Worm (Caenorhabditis elegans) whole organism, L3 larva: ENCODE measurements around the gene Y49A3A.3.

Experiments used
- ama-1 ChIP-seq: fragments of 150-350 bp; optimal IDR thresholded peaks from 2 replicates; lab custom pipeline; 2018
- ceh-16 ChIP-seq: sonication (generic microtip); optimal IDR thresholded peaks from 2 replicates; lab custom pipeline; 2017; ENCODE audit warnings: missing biosample characterization, missing genetic modification characterization
- ceh-28 ChIP-seq: fragments of 150-350 bp; optimal IDR thresholded peaks from 2 replicates; lab custom pipeline; 2014; ENCODE audit warnings: missing biosample characterization, missing genetic modification reagents, missing genetic modification characterization
- egl-27 ChIP-seq: sonication (generic microtip); optimal IDR thresholded peaks from 4 replicates; lab custom pipeline; 2017; ENCODE audit warnings: missing biosample characterization, missing genetic modification reagents, missing genetic modification characterization
- egl-5 ChIP-seq: fragments of 150-350 bp; optimal IDR thresholded peaks from 2 replicates; lab custom pipeline; 2017; ENCODE audit warnings: missing biosample characterization, missing genetic modification reagents, missing genetic modification characterization, inconsistent platforms
- elt-1 ChIP-seq: fragments of 150-350 bp; optimal IDR thresholded peaks from 2 replicates; lab custom pipeline; 2014; ENCODE audit warnings: missing biosample characterization, missing genetic modification characterization
- elt-2 ChIP-seq: sonication (generic microtip); optimal IDR thresholded peaks from 2 replicates; lab custom pipeline; 2016; ENCODE audit warnings: missing genetic modification reagents, mild to moderate bottlenecking, missing genetic modification characterization, missing compliant biosample characterization
- eor-1 ChIP-seq, 2 experiments: fragments of 150-350 bp; optimal IDR thresholded peaks; 2 replicates each; lab custom pipeline; 2014 to 2018; ENCODE audit warnings: missing biosample characterization in 2 of 2, missing genetic modification characterization in 2 of 2
- fkh-10 ChIP-seq: sonication (generic microtip); optimal IDR thresholded peaks from 2 replicates; lab custom pipeline; 2017; ENCODE audit warnings: missing biosample characterization, missing genetic modification reagents, missing genetic modification characterization
- fos-1 ChIP-seq: fragments of 150-350 bp; optimal IDR thresholded peaks from 2 replicates; lab custom pipeline; 2014; ENCODE audit warnings: missing biosample characterization, missing genetic modification characterization
- hmg-11 ChIP-seq: sonication (generic microtip); optimal IDR thresholded peaks from 2 replicates; lab custom pipeline; 2016; ENCODE audit warnings: missing genetic modification characterization, missing compliant biosample characterization
- jun-1 ChIP-seq: fragments of 150-350 bp; optimal IDR thresholded peaks from 2 replicates; lab custom pipeline; 2014; ENCODE audit warnings: missing biosample characterization, missing genetic modification reagents, missing genetic modification characterization
- lin-15B ChIP-seq: fragments of 150-350 bp; optimal IDR thresholded peaks from 2 replicates; lab custom pipeline; 2014; ENCODE audit warnings: missing biosample characterization, missing genetic modification characterization
- lin-39 ChIP-seq: fragments of 150-350 bp; optimal IDR thresholded peaks from 2 replicates; lab custom pipeline; 2018; ENCODE audit warnings: missing biosample characterization, missing genetic modification reagents, missing genetic modification characterization
- lsy-12 ChIP-seq: sonication (generic microtip); optimal IDR thresholded peaks from 2 replicates; lab custom pipeline; 2016; ENCODE audit warnings: mild to moderate bottlenecking, missing genetic modification characterization, missing compliant biosample characterization
- mdl-1 ChIP-seq: fragments of 150-350 bp; optimal IDR thresholded peaks from 2 replicates; lab custom pipeline; 2014; ENCODE audit warnings: missing biosample characterization, missing genetic modification characterization
- nfya-1 ChIP-seq: sonication (generic microtip); optimal IDR thresholded peaks from 2 replicates; lab custom pipeline; 2017; ENCODE audit warnings: missing genetic modification characterization, mild to moderate bottlenecking, missing compliant biosample characterization, antibody characterized with exemption, moderate library complexity; ENCODE audit not compliant: insufficient read depth
- nhr-11 ChIP-seq: fragments of 150-350 bp; optimal IDR thresholded peaks from 2 replicates; lab custom pipeline; 2014; ENCODE audit warnings: missing biosample characterization, missing genetic modification characterization
- nhr-12 ChIP-seq: fragments of 150-350 bp; optimal IDR thresholded peaks from 2 replicates; lab custom pipeline; 2014; ENCODE audit warnings: missing biosample characterization, missing genetic modification characterization
- nhr-23 ChIP-seq: fragments of 150-350 bp; optimal IDR thresholded peaks from 2 replicates; lab custom pipeline; 2014; ENCODE audit warnings: missing biosample characterization, missing genetic modification reagents, missing genetic modification characterization
- nhr-237 ChIP-seq: fragments of 150-350 bp; optimal IDR thresholded peaks from 2 replicates; lab custom pipeline; 2014; ENCODE audit warnings: missing biosample characterization, missing genetic modification characterization
- nhr-25 ChIP-seq: sonication (generic microtip); optimal IDR thresholded peaks from 2 replicates; lab custom pipeline; 2017; ENCODE audit warnings: missing biosample characterization, missing genetic modification characterization
- nhr-28 ChIP-seq: fragments of 150-350 bp; optimal IDR thresholded peaks from 2 replicates; lab custom pipeline; 2014; ENCODE audit warnings: missing biosample characterization, missing genetic modification characterization
- nhr-43 ChIP-seq: sonication (generic microtip); optimal IDR thresholded peaks from 2 replicates; lab custom pipeline; 2016; ENCODE audit warnings: mild to moderate bottlenecking, missing genetic modification characterization, missing compliant biosample characterization; ENCODE audit not compliant: poor library complexity, severe bottlenecking
- nhr-67 ChIP-seq: fragments of 150-350 bp; optimal IDR thresholded peaks from 2 replicates; lab custom pipeline; 2014; ENCODE audit warnings: missing biosample characterization, missing genetic modification characterization
- nhr-76 ChIP-seq: fragments of 150-350 bp; sonication (generic microtip); optimal IDR thresholded peaks from 5 replicates; lab custom pipeline; 2014; ENCODE audit warnings: missing biosample characterization, missing genetic modification characterization
- nhr-77 ChIP-seq: fragments of 150-350 bp; optimal IDR thresholded peaks from 2 replicates; lab custom pipeline; 2014; ENCODE audit warnings: missing biosample characterization, missing genetic modification characterization
- pha-4 ChIP-seq: fragments of 150-350 bp; optimal IDR thresholded peaks from 2 replicates; lab custom pipeline; 2014; ENCODE audit warnings: missing biosample characterization, missing genetic modification reagents, missing genetic modification characterization
- sea-2 ChIP-seq: fragments of 150-350 bp; sonication (generic microtip); optimal IDR thresholded peaks from 4 replicates; lab custom pipeline; 2014; ENCODE audit warnings: missing biosample characterization, missing genetic modification reagents, missing genetic modification characterization
- snpc-4 ChIP-seq: fragments of 150-350 bp; optimal IDR thresholded peaks from 2 replicates; lab custom pipeline; 2014; ENCODE audit warnings: missing biosample characterization, missing genetic modification characterization
- unc-39 ChIP-seq: sonication (generic microtip); optimal IDR thresholded peaks from 4 replicates; lab custom pipeline; 2017; ENCODE audit warnings: missing biosample characterization, missing genetic modification characterization
- unc-62 ChIP-seq: fragments of 150-350 bp; sonication (generic microtip); optimal IDR thresholded peaks from 4 replicates; lab custom pipeline; 2014; ENCODE audit warnings: missing biosample characterization, missing genetic modification reagents, missing genetic modification characterization
- zag-1 ChIP-seq: fragments of 150-350 bp; optimal IDR thresholded peaks from 2 replicates; lab custom pipeline; 2014; ENCODE audit warnings: missing biosample characterization, missing genetic modification characterization
- ztf-11 ChIP-seq: fragments of 150-350 bp; optimal IDR thresholded peaks from 2 replicates; lab custom pipeline; 2014; ENCODE audit warnings: missing biosample characterization, missing genetic modification characterization

The Y49A3A.3 gene

ce11 chrV:14369412-14369811 lies 15.2 kb downstream of the Y49A3A.3 start:
- TF ChIP-seq lin-39 (peak; percentile 47), unc-62 (peak; percentile 51), ama-1 (lab: Kevin White, UChicago) (peak; percentile 53), nfya-1 (tag; lab: Kevin White, UChicago) (peak; percentile 43), pha-4 (tag; lab: Kevin White, UChicago) (no peak), nhr-28 (tag; lab: Kevin White, UChicago) (no peak)

DNA sequence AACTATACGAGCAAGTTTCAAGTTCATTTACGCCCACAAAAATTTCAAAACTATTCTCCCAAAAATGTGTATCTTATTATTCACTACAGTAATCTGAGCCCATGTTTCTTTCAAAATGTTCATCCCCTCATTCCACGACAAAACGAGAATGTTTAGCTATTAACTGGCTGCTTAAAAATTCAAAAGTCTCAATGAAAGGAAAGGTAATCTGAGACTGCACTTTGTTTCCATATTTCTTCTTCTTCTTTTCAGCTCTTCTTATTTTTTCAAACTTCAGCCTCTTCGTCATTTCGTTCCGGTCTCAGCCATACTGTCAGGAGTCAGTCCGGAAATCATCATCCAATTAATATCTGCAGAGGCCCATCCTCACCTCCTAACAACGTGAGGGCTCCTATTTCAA lies 18.6 kb downstream of the Y49A3A.3 start, which contains the start of gene unc-39:
TSS of gene unc-39 (plus strand) at position 301 of the 400 bp plus-strand sequence.
- TF ChIP-seq nhr-11 (tag; lab: Kevin White, UChicago) (no peak), nfya-1 (tag; lab: Kevin White, UChicago) (no peak), elt-1 (no peak), fos-1 (no peak), nhr-237 (tag; lab: Kevin White, UChicago) (no peak), egl-27 (tag; lab: Kevin White, UChicago) (no peak), nhr-77 (no peak), ceh-28 (tag; lab: Kevin White, UChicago) (no peak), lin-15B (tag; lab: Kevin White, UChicago) (no peak), snpc-4 (no peak), nhr-28 (tag; lab: Kevin White, UChicago) (no peak), unc-39 (tag; lab: Kevin White, UChicago) (no peak)

ce11 chrV:14378052-14378451 lies 23.8 kb downstream of the Y49A3A.3 start:
- TF ChIP-seq ztf-11 (tag; lab: Kevin White, UChicago) = no peak
- no peak for TF ChIP-seq nhr-43 (tag; lab: Kevin White, UChicago)

DNA sequence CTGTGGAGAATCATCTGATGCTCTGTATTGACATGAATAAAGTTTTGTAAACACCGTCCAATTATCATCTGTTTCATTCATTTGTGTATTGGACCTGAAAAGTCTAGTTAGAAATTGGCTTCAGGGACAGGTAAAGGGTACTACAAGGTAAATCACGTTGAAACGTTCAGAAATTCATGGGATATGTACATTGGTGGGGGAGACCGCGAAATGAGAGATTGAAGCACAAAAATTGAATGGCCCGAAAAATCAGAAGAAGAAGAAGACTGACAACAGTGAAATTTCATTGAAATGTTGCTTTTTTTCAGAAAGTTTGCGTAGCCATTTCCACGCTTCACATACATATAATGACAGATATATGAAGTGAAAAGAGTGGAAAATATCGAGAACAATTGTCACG lies 24.8 kb downstream of the Y49A3A.3 start, which contains the start of gene npr-43:
TSS of gene npr-43 (minus strand) at position 101 of the 400 bp plus-strand sequence.
- no peak for TF ChIP-seq lsy-12
- TF ChIP-seq nhr-25 (tag; lab: Kevin White, UChicago) = no peak

- TF ChIP-seq nhr-28 (tag; lab: Kevin White, UChicago) (no peak), jun-1 (no peak), nhr-76 (tag; lab: Kevin White, UChicago) (no peak), ceh-28 (tag; lab: Kevin White, UChicago) (no peak), sea-2 (GFP tag; lab: Kevin White, UChicago) (no peak), nfya-1 (tag; lab: Kevin White, UChicago) (no peak), elt-2 (no peak), nhr-12 (tag; lab: Kevin White, UChicago) (no peak), ceh-16 (no peak), mdl-1 (tag; lab: Kevin White, UChicago) (no peak), egl-27 (tag; lab: Kevin White, UChicago) (no peak), eor-1 (tag; optimal IDR thresholded peaks at IDR 0.05; lab: Kevin White, UChicago) (no peak), hmg-11 (tag; lab: Kevin White, UChicago) (no peak), nhr-67 (tag; lab: Kevin White, UChicago) (no peak), zag-1 (tag; lab: Kevin White, UChicago) (no peak), nhr-23 (tag; lab: Kevin White, UChicago) (no peak), egl-5 (no peak), snpc-4 (no peak)
Observed at ce11 chrV:14380242-14380641, 26.0 kb downstream of the Y49A3A.3 start.

DNA sequence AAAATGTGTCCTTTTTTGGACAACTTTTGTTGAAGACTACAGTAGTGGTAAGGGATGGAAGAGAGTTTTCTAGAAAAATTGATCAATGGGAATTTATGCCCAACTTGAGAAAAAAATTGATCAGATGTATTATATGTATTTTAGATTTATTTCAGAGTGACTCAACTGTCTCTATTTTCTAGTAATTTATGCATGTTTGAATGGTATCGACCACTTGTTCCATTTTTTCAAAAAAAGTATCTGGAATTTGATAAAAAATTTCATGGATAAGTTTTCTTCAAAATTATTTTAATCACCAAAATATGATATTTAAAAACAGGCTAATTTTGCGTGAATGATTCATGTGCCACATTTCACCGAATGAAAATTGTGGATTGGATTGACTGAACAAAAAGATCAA lies 37.6 kb downstream of the Y49A3A.3 start, which contains the start of gene C15H11.10:
TSS of gene C15H11.10 (plus strand) at position 301 of the 400 bp plus-strand sequence.
- TF ChIP-seq fkh-10 (GFP tag; lab: Kevin White, UChicago) = no peak
- TF ChIP-seq nhr-11 (tag; lab: Kevin White, UChicago) = no peak
- TF ChIP-seq, all 47 proteins: peak for 0
